Worm (Caenorhabditis elegans) whole organism, early embryonic: ENCODE results near the gene dgat-2.

Source experiments
- ama-1 ChIP-seq: fragments of 150-350 bp; optimal IDR thresholded peaks from 2 replicates; lab custom pipeline; 2014
- ceh-36 ChIP-seq: sonication (generic microtip); optimal IDR thresholded peaks from 2 replicates; lab custom pipeline; 2016; ENCODE audit warnings: missing genetic modification characterization, inconsistent platforms, missing compliant biosample characterization
- flt-1 ChIP-seq: fragments of 200-800 bp; sonication (Bioruptor generic); IDR thresholded peaks from 2 replicates; pipeline ENCODE4 v1.3.6; 2022; ENCODE audit warnings: missing genetic modification characterization, missing compliant biosample characterization
- hnd-1 ChIP-seq: sonication (generic microtip); optimal IDR thresholded peaks from 2 replicates; lab custom pipeline; 2016; ENCODE audit warnings: missing genetic modification characterization, missing compliant biosample characterization
- pes-1 ChIP-seq: fragments of 200-800 bp; sonication (Bioruptor generic); IDR thresholded peaks from 2 replicates; pipeline ENCODE4 v1.3.6; 2022; ENCODE audit warnings: missing genetic modification reagents, missing genetic modification characterization, missing compliant biosample characterization
- scrt-1 ChIP-seq: fragments of 200-800 bp; sonication (Bioruptor generic); IDR thresholded peaks from 2 replicates; pipeline ENCODE4 v1.3.6; 2022; ENCODE audit warnings: missing genetic modification characterization, missing compliant biosample characterization
- tbx-11 ChIP-seq: fragments of 200-800 bp; sonication (Bioruptor generic); IDR thresholded peaks from 2 replicates; pipeline ENCODE4 v1.3.6; 2022; ENCODE audit warnings: missing genetic modification characterization, missing compliant biosample characterization
- tra-4 ChIP-seq: sonication (generic microtip); optimal IDR thresholded peaks from 2 replicates; lab custom pipeline; 2017; ENCODE audit warnings: missing genetic modification characterization, missing compliant biosample characterization

DNA sequence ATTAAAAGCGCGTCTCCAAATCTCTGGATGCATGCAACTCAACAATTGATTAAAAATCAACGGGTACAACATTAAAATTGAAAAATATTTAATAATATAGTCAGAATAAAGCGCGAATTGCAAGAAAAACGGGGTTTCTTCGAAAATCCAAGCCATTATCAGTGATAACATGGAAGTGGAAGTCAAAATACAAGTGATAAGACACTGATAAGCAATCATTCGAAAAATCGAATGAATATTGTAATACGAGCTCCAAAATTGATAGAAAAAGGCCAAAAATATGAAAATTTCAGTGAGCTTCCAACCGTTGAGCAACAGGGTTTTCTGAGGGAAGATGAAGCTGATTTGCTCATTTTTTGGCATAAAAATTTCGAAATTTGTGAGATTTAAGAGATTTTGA, 34.2 kb downstream of the dgat-2 start:
- TF ChIP-seq ama-1 (lab: Kevin White, UChicago) (no peak), pes-1 (GFP tag; lab: Robert Waterston, UW) (no peak), ceh-36 (tag; lab: Kevin White, UChicago) (no peak), flt-1 (GFP tag; lab: Robert Waterston, UW) (no peak), scrt-1 (no peak), hnd-1 (tag; lab: Kevin White, UChicago) (no peak), tra-4 (no peak), tbx-11 (GFP tag; lab: Robert Waterston, UW) (no peak)
